Worm (Caenorhabditis elegans) whole organism, L1 larva: ENCODE data around the gene F55G11.10.

ENCODE experiments used
- nhr-77 ChIP-seq: fragments of 150-350 bp; optimal IDR thresholded peaks from 2 replicates; lab custom pipeline; 2014; ENCODE audit warnings: missing biosample characterization, missing genetic modification characterization
- sptf-1 ChIP-seq: fragments of 150-350 bp; optimal IDR thresholded peaks from 2 replicates; lab custom pipeline; 2014; ENCODE audit warnings: missing biosample characterization, missing genetic modification characterization
- ztf-11 ChIP-seq, 2 experiments: sonication (generic microtip); optimal IDR thresholded peaks; 2 replicates each; lab custom pipeline; 2016 to 2017; ENCODE audit warnings: missing genetic modification characterization in 2 of 2, missing biosample characterization in 1 of 2, missing compliant biosample characterization in 1 of 2

- TF ChIP-seq nhr-77: no peak
- TF ChIP-seq ztf-11 (tag; optimal IDR thresholded peaks at IDR 0.05; lab: Kevin White, UChicago): no peak
- TF ChIP-seq sptf-1: no peak
These were observed 27.5 kb upstream of the F55G11.10 start, which contains the start of gene C32H11.4 for ce11 chrIV:12921027-12921426.
